Worm (Caenorhabditis elegans): ENCODE results near the gene R193.1.

R193.1 gene

DNA sequence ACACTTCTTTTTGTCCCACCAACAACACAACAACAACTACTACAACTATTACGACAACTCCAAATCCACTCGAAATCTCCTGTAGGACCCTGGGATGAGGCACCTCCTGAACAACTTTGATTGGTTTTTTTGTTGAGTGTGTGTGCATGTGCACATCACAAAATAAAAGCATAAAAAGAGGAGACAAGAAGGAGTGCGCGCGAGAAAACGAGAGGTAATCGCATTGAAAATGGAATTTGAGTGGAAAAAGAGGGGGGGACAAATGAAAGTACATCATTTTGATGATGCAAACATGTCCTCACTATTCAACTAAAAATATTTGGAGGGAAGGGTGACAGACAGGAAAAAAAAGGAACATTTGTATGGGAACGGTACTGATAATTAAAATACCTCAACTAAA lies 30.7 kb downstream of the R193.1 start:
- no peak for TF ChIP-seq lin-13 (GFP tag; optimal IDR thresholded peaks at IDR 0.05)
- no peak for TF ChIP-seq F13H6.1 (tag; optimal IDR thresholded peaks at IDR 0.05)
- TF ChIP-seq nhr-11 (tag; optimal IDR thresholded peaks at IDR 0.05): no peak
- TF ChIP-seq ztf-11 (tag; optimal IDR thresholded peaks at IDR 0.05): no peak
- no peak for TF ChIP-seq nhr-10 (tag; optimal IDR thresholded peaks at IDR 0.05)
- TF ChIP-seq nhr-12 (tag; optimal IDR thresholded peaks at IDR 0.05): no peak
- TF ChIP-seq nhr-23 (tag; optimal IDR thresholded peaks at IDR 0.05): no peak
- TF ChIP-seq lin-11 (tag; optimal IDR thresholded peaks at IDR 0.05): no peak
- TF ChIP-seq unc-55 (GFP tag; optimal IDR thresholded peaks at IDR 0.05): no peak
- no peak for TF ChIP-seq nhr-25 (tag; optimal IDR thresholded peaks at IDR 0.05)

DNA sequence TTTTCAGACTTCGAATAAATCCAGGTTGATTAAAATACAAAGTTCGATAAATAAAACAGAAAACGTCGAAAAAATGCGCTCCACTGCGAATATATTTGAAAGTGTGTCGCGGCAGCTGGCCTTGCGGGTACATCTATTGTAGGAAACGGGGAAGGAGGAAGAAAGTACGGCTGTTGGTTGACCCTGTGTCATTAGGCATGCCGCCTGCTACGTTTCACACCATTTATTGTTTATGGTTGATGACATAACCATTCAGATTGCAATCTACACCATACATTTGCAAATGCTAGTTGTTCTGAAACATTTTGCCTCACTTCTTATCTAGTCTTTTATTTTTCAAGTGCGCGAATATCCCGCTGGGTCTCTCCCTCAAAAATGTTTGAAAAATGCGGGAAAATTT lies 36.8 kb downstream of the R193.1 start, which contains the start of gene T13G4.4:
T13G4.4 (minus strand) TSS at position 97 of the 400 bp plus-strand sequence.
- no peak for TF ChIP-seq alr-1 (tag; optimal IDR thresholded peaks at IDR 0.05)
- TF ChIP-seq nhr-25 (tag; optimal IDR thresholded peaks at IDR 0.05): peak; percentile 22
- TF ChIP-seq nhr-11 (tag; optimal IDR thresholded peaks at IDR 0.05): no peak
- no peak for TF ChIP-seq R02D3.7 (tag; optimal IDR thresholded peaks at IDR 0.05)
- TF ChIP-seq lin-13 (GFP tag; optimal IDR thresholded peaks at IDR 0.05): no peak
- no peak for TF ChIP-seq sem-4 (tag; optimal IDR thresholded peaks at IDR 0.05)

DNA sequence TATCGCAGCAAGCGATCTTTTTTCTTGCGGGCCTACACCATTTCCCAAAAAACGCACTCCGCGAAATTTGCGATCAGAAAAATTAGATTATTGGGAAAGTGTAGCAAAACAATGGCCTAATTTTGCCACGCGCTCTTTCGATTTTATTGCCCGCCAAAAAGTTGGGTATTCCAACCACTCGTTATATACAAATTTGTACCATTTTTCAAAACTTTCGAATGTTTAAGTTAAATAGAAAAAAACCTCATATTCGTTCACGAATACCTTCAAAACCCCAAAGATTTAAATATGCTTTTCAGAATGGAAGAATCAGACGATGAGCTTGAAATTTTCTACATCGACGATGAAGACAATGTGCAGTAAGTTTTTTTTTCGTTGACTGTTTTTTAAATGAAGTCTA lies 38.1 kb downstream of the R193.1 start, which contains the start of gene T13G4.1:
T13G4.1 (plus strand) TSS at position 301 of the 400 bp plus-strand sequence.
- no peak for TF ChIP-seq nhr-6 (tag; optimal IDR thresholded peaks at IDR 0.05)

DNA sequence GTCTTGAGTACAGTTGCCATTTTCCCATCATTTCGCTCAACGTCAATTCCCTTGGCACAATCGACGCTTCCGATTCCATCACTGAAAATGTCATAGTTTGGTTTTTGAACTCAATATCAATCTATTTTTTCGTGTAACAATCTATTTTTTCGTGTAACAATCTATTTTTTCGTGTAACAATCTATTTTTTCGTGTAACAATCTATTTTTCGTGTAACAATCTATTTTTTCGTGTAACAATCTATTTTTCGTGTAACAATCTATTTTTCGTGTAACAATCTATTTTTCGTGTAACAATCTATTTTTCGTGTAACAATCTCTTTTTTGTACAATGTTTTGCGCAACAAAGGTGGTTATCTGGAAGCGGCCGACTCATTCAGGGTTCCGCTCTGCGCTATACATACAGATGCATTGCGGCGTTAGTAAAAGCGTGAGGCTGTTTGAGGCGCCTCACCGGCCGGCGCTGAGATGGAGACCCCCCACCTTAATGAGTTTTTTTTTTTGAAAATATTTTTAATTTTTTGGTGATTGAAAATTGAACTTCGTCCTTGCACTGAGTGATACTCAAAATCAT lies 40.5 kb downstream of the R193.1 start:
- peak; percentile 35 for TF ChIP-seq snpc-4 (tag; optimal IDR thresholded peaks at IDR 0.05)

DNA sequence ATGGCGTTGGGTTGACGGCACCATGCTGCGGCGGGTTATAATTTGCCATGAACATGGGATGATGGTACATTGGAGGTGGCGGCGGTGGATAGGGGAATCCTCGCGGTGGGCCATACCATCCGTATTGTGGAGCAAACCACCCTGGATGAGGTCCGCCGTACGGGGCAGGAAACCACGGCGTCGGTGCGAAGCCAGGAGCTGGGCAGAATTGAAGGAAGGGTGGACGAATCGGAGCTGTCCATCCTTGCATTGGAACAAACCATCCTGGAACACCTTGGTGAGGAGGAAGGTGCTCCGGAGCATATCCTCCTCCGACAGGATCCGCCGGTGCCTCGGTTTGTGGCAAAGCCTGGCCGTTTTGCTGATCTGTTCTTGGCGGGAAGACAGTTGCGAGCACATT lies 47.9 kb downstream of the R193.1 start:
- TF ChIP-seq unc-62 (GFP tag; optimal IDR thresholded peaks at IDR 0.05) (no peak), ceh-82 (tag; optimal IDR thresholded peaks at IDR 0.05) (no peak), crh-2 (tag; optimal IDR thresholded peaks at IDR 0.05) (no peak), nhr-77 (tag; optimal IDR thresholded peaks at IDR 0.05) (no peak), gmeb-1 (tag; optimal IDR thresholded peaks at IDR 0.05) (no peak), nhr-11 (tag; optimal IDR thresholded peaks at IDR 0.05) (no peak)
